Fruit fly (Drosophila melanogaster) whole organism, wandering third instar larva: ENCODE results near the gene CG8478.
A peak's percentile ranks its signal among the peaks of the same experiment; 100 is the strongest.

Experiments used
- Abd-B ChIP-seq: fragments of >200 bp; optimal IDR thresholded peaks from 2 replicates; lab custom pipeline; 2017; ENCODE audit warnings: missing biosample characterization, missing genetic modification characterization
- CG32264 ChIP-seq: fragments of 200-800 bp; sonication (Bioruptor generic); optimal IDR thresholded peaks from 2 replicates; lab custom pipeline; 2016; ENCODE audit warnings: missing biosample characterization, missing genetic modification characterization
- CG9705 ChIP-seq: fragments of 200-800 bp; sonication (Bioruptor generic); optimal IDR thresholded peaks from 2 replicates; lab custom pipeline; 2018; ENCODE audit warnings: missing biosample characterization, mild to moderate bottlenecking, missing genetic modification characterization
- CrebA ChIP-seq: fragments of 200-800 bp; sonication (Bioruptor generic); optimal IDR thresholded peaks from 2 replicates; lab custom pipeline; 2016; ENCODE audit warnings: missing biosample characterization, mild to moderate bottlenecking, missing genetic modification characterization, borderline replicate concordance
- Dfd ChIP-seq: fragments of >200 bp; optimal IDR thresholded peaks from 2 replicates; lab custom pipeline; 2017; ENCODE audit warnings: missing biosample characterization, missing genetic modification characterization
- Dif ChIP-seq: fragments of 200-275, 200-300 bp; sonication (Bioruptor generic); optimal IDR thresholded peaks from 2 replicates; lab custom pipeline; 2018; ENCODE audit warnings: missing biosample characterization, missing genetic modification characterization; ENCODE audit not compliant: partially characterized antibody
- GATAd ChIP-seq: sonication (Bioruptor generic); optimal IDR thresholded peaks from 2 replicates; lab custom pipeline; 2016; ENCODE audit warnings: missing biosample characterization, missing genetic modification characterization
- HLH106 ChIP-seq: fragments of 200-800 bp; optimal IDR thresholded peaks from 3 replicates; lab custom pipeline; 2019; ENCODE audit warnings: missing biosample characterization, mild to moderate bottlenecking, missing genetic modification characterization, moderate library complexity
- Hnf4 ChIP-seq: fragments of 200-800 bp; sonication (Bioruptor generic); optimal IDR thresholded peaks from 2 replicates; lab custom pipeline; 2016; ENCODE audit warnings: missing biosample characterization, mild to moderate bottlenecking, missing genetic modification characterization
- Hr78 ChIP-seq: fragments of >200 bp; optimal IDR thresholded peaks from 2 replicates; lab custom pipeline; 2017; ENCODE audit warnings: missing biosample characterization, missing genetic modification characterization
- Hr83 ChIP-seq: fragments of 200-300 bp; sonication (Bioruptor generic); optimal IDR thresholded peaks from 2 replicates; lab custom pipeline; 2016; ENCODE audit warnings: missing biosample characterization, mild to moderate bottlenecking, missing genetic modification characterization, moderate library complexity; ENCODE audit not compliant: poor library complexity, severe bottlenecking
- Jra ChIP-seq: sonication (Bioruptor generic); optimal IDR thresholded peaks from 2 replicates; lab custom pipeline; 2016; ENCODE audit warnings: missing biosample characterization, missing genetic modification characterization
- Mio ChIP-seq: sonication (Bioruptor generic); optimal IDR thresholded peaks from 2 replicates; lab custom pipeline; 2016; ENCODE audit warnings: missing biosample characterization, missing genetic modification characterization
- Myc ChIP-seq: fragments of >200 bp; optimal IDR thresholded peaks from 2 replicates; lab custom pipeline; 2017
- N ChIP-seq: fragments of >200 bp; optimal IDR thresholded peaks from 2 replicates; lab custom pipeline; 2018; ENCODE audit warnings: missing biosample characterization, missing external identifiers, missing genetic modification characterization
- OdsH ChIP-seq: fragments of 200-800 bp; sonication (Bioruptor generic); optimal IDR thresholded peaks from 2 replicates; lab custom pipeline; 2016; ENCODE audit warnings: missing biosample characterization, mild to moderate bottlenecking, missing genetic modification characterization
- Rel ChIP-seq, 2 experiments: fragments of 200-800 bp; sonication (Bioruptor generic) in 1 of 2; optimal IDR thresholded peaks; 2 replicates in 1 of 2; 3 replicates in 1 of 2; lab custom pipeline; 2016 to 2019; ENCODE audit warnings: mild to moderate bottlenecking in 2 of 2, missing biosample characterization in 2 of 2, missing genetic modification characterization in 2 of 2, moderate library complexity in 1 of 2
- Sp1 ChIP-seq: fragments of 200-800 bp; sonication (Bioruptor generic); optimal IDR thresholded peaks from 3 replicates; lab custom pipeline; 2019; ENCODE audit warnings: missing biosample characterization, mild to moderate bottlenecking, missing genetic modification characterization, moderate library complexity
- Vsx2 ChIP-seq: fragments of 200-300, 225-300 bp; sonication (Bioruptor generic); optimal IDR thresholded peaks from 2 replicates; lab custom pipeline; 2018; ENCODE audit warnings: missing biosample characterization, missing genetic modification characterization; ENCODE audit not compliant: partially characterized antibody
- br ChIP-seq: fragments of 200-800 bp; sonication (Bioruptor generic); optimal IDR thresholded peaks from 2 replicates; lab custom pipeline; 2016; ENCODE audit warnings: missing biosample characterization, missing genetic modification characterization
- brk ChIP-seq: fragments of 200-800 bp; sonication (Bioruptor generic); optimal IDR thresholded peaks from 2 replicates; lab custom pipeline; 2016; ENCODE audit warnings: missing biosample characterization, mild to moderate bottlenecking, missing genetic modification characterization
- dl ChIP-seq, 2 experiments: fragments of 175-275, 200-275 bp in 1 of 2; fragments of 200-275 bp in 1 of 2; sonication (Bioruptor generic); optimal IDR thresholded peaks; lab custom pipeline; 2018; ENCODE audit warnings: mild to moderate bottlenecking in 2 of 2, missing biosample characterization in 2 of 2, missing genetic modification characterization in 2 of 2, moderate library complexity in 2 of 2; ENCODE audit not compliant: partially characterized antibody in 2 of 2, insufficient read depth in 1 of 2
- dmrt93B ChIP-seq: fragments of 200-800 bp; sonication (Bioruptor generic); optimal IDR thresholded peaks from 2 replicates; lab custom pipeline; 2018; ENCODE audit warnings: missing biosample characterization, mild to moderate bottlenecking, missing genetic modification characterization
- dsf ChIP-seq: sonication (Bioruptor generic); optimal IDR thresholded peaks from 2 replicates; lab custom pipeline; 2016; ENCODE audit warnings: missing biosample characterization, missing genetic modification characterization, borderline replicate concordance
- ey ChIP-seq: fragments of 200-800 bp; sonication (Bioruptor generic); optimal IDR thresholded peaks from 2 replicates; lab custom pipeline; 2016; ENCODE audit warnings: missing biosample characterization, missing genetic modification characterization
- foxo ChIP-seq, 2 experiments: fragments of 200-800 bp; sonication (Bioruptor generic); optimal IDR thresholded peaks; 2 replicates in 1 of 2; 3 replicates in 1 of 2; lab custom pipeline; 2016 to 2017; ENCODE audit warnings: missing biosample characterization in 2 of 2, missing genetic modification characterization in 2 of 2
- fru ChIP-seq: fragments of 200-800 bp; sonication (Bioruptor generic); optimal IDR thresholded peaks from 3 replicates; lab custom pipeline; 2016; ENCODE audit warnings: missing biosample characterization, mild to moderate bottlenecking, missing genetic modification characterization
- h ChIP-seq: fragments of 200-800 bp; sonication (Bioruptor generic); optimal IDR thresholded peaks from 3 replicates; lab custom pipeline; 2016; ENCODE audit warnings: missing biosample characterization, mild to moderate bottlenecking, missing genetic modification characterization
- jim ChIP-seq: fragments of 175-275, 200-325 bp; sonication (Bioruptor generic); optimal IDR thresholded peaks from 2 replicates; lab custom pipeline; 2016; ENCODE audit warnings: missing biosample characterization, mild to moderate bottlenecking, missing genetic modification characterization
- lola ChIP-seq: fragments of >200 bp; optimal IDR thresholded peaks from 2 replicates; lab custom pipeline; 2017; ENCODE audit warnings: missing biosample characterization, missing genetic modification characterization
- pan ChIP-seq: fragments of >200 bp; optimal IDR thresholded peaks from 2 replicates; lab custom pipeline; 2017
- psq ChIP-seq: fragments of 200-800 bp; sonication (Bioruptor generic); optimal IDR thresholded peaks from 3 replicates; lab custom pipeline; 2017; ENCODE audit warnings: missing biosample characterization, mild to moderate bottlenecking, missing genetic modification characterization, moderate library complexity
- rgr ChIP-seq: fragments of 200-800 bp; sonication (Bioruptor generic); optimal IDR thresholded peaks from 3 replicates; lab custom pipeline; 2016; ENCODE audit warnings: missing biosample characterization, mild to moderate bottlenecking, missing genetic modification characterization
- sage ChIP-seq: fragments of 200-800 bp; sonication (Bioruptor generic); optimal IDR thresholded peaks from 2 replicates; lab custom pipeline; 2016; ENCODE audit warnings: missing biosample characterization, mild to moderate bottlenecking, missing genetic modification characterization
- sv ChIP-seq: fragments of 200-800 bp; sonication (Bioruptor generic); optimal IDR thresholded peaks from 3 replicates; lab custom pipeline; 2016; ENCODE audit warnings: missing biosample characterization, missing genetic modification characterization
- tai ChIP-seq: sonication (Bioruptor generic); optimal IDR thresholded peaks from 2 replicates; lab custom pipeline; 2016; ENCODE audit warnings: missing biosample characterization, missing genetic modification characterization
- usp ChIP-seq: fragments of >200 bp; optimal IDR thresholded peaks from 2 replicates; lab custom pipeline; 2017; ENCODE audit warnings: missing biosample characterization, missing genetic modification characterization
- woc ChIP-seq: sonication (Bioruptor generic); optimal IDR thresholded peaks from 2 replicates; lab custom pipeline; 2016; ENCODE audit warnings: missing biosample characterization, mild to moderate bottlenecking, missing genetic modification characterization

CG8478 gene

DNA sequence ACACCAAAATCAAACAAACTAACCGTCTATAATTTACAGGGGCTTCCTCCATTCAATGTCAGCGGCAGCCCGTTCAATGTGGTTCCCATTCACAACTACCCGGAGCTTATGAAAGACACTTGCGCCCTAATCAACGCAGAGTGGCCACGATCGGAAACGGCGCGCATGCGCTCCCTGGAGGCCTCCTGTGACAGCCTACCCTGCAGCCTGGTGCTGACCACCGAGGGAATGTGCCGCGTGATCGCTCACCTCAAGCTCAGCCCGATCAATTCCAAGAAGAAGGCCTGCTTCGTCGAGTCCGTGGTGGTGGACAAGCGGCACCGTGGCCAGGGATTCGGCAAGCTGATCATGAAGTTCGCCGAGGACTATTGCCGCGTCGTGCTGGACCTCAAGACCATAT is 5.4 kb downstream of the CG8478 start, which contains the start of gene MED6:
TSS of gene MED6 (minus strand) at position 101 of the 400 bp plus-strand sequence.
- TF ChIP-seq Myc (lab: Kevin White, UChicago) (no peak), CG9705 (GFP tag; lab: Kevin White, UChicago) (no peak), HLH106 (tag; lab: Kevin White, UChicago) (no peak), pan (lab: Kevin White, UChicago) (no peak), Abd-B (no peak), Hr83 (GFP tag; lab: Kevin White, UChicago) (no peak), rgr (GFP tag; lab: Kevin White, UChicago) (no peak), tai (no peak), psq (GFP tag; lab: Kevin White, UChicago) (no peak), Dif (GFP tag; lab: Kevin White, UChicago) (no peak), sv (no peak), ey (GFP tag; lab: Kevin White, UChicago) (no peak), foxo (GFP tag; optimal IDR thresholded peaks at IDR 0.05; lab: Kevin White, UChicago) (no peak), woc (GFP tag; lab: Kevin White, UChicago) (no peak), CrebA (GFP tag; lab: Kevin White, UChicago) (no peak), Dfd (GFP tag; lab: Kevin White, UChicago) (no peak)
- TF ChIP-seq, all 38 proteins: peak for 0

DNA sequence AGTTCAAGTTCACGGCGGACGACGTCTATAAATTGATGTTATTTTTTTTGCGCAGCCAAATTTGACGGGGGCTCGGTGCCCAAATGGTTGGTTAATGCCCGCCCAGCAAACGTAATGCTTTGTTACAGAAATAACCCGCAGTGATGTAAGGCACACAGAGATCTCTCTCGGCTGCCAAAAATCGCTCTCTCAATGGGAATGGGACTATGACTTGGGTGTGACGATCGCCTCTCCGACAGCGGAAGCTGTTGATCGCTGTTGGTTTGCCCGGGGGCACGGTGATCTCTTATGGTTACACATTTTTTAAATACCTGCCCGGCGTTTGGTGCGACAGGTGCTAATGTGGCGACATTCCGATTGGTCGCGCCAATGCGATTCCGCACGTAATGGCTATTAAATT is 6.7 kb downstream of the CG8478 start:
- TF ChIP-seq CG9705 (GFP tag; lab: Kevin White, UChicago) (no peak), N (GFP tag; lab: Kevin White, UChicago) (no peak), OdsH (GFP tag; lab: Kevin White, UChicago) (no peak), usp (GFP tag; lab: Kevin White, UChicago) (no peak), brk (GFP tag; lab: Kevin White, UChicago) (no peak), Mio (no peak), HLH106 (tag; lab: Kevin White, UChicago) (no peak), h (GFP tag; lab: Kevin White, UChicago) (no peak), dmrt93B (GFP tag; lab: Kevin White, UChicago) (no peak), Hr83 (GFP tag; lab: Kevin White, UChicago) (no peak), Dif (GFP tag; lab: Kevin White, UChicago) (no peak), Myc (lab: Kevin White, UChicago) (no peak), Vsx2 (GFP tag; lab: Kevin White, UChicago) (no peak), rgr (GFP tag; lab: Kevin White, UChicago) (no peak), Abd-B (no peak), GATAd (GFP tag; lab: Kevin White, UChicago) (no peak)
- TF ChIP-seq, all 38 proteins: peak for 0

DNA sequence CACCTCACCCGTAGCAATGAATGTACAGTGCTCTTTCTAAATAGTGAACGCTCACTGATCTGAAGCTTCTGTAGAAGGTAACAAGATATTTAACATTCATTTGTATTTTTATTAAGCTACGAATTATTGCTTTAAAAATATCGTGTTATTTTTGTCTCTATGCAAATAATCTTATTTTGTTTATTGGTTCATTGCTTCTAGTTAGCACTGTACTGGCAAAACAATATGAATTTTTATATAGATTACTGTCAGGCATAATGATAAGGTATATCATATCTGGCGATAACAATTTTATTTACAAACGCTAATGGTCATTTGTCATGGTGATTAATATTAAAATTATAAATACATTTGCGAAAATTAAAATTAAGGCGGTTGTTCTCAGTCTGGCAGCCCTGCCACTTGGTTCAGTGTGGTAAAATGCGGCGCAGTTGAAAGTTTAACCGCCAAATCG is 8.1 kb downstream of the CG8478 start, which contains the start of gene CG9471:
TSS of gene CG9471 (minus strand) at position 24 of the 454 bp plus-strand sequence.
- TF ChIP-seq CG32264 (GFP tag; lab: Kevin White, UChicago) (peak; percentile 92), br (GFP tag; lab: Kevin White, UChicago) (peak; percentile 97), Dif (GFP tag; lab: Kevin White, UChicago) (no peak), dsf (peak; percentile 87), OdsH (GFP tag; lab: Kevin White, UChicago) (peak; percentile 98), h (GFP tag; lab: Kevin White, UChicago) (peak; percentile 99), Hr83 (GFP tag; lab: Kevin White, UChicago) (peak; percentile 41), usp (GFP tag; lab: Kevin White, UChicago) (no peak), psq (GFP tag; lab: Kevin White, UChicago) (peak; percentile 94), ey (GFP tag; lab: Kevin White, UChicago) (peak; percentile 98), Mio (peak; percentile 73), Dfd (GFP tag; lab: Kevin White, UChicago) (no peak), CrebA (GFP tag; lab: Kevin White, UChicago) (no peak), Myc (lab: Kevin White, UChicago) (no peak), Sp1 (GFP tag; lab: Kevin White, UChicago) (peak; percentile 96), Rel (GFP tag; optimal IDR thresholded peaks at IDR 0.05; lab: Kevin White, UChicago) (peak; percentile 89), Rel (tag; optimal IDR thresholded peaks at IDR 0.05; lab: Kevin White, UChicago) (peak; percentile 87), foxo (GFP tag; optimal IDR thresholded peaks at IDR 0.05; lab: Kevin White, UChicago) (peak; percentile 53 to 99), Vsx2 (GFP tag; lab: Kevin White, UChicago) (no peak), dl (GFP tag; optimal IDR thresholded peaks at IDR 0.05; lab: Kevin White, UChicago; ENCODE audit: insufficient read depth in 1 of 2, partially characterized antibody in 2 of 2) (no peak), Hnf4 (peak; percentile 98), HLH106 (tag; lab: Kevin White, UChicago) (peak; percentile 95), fru (peak; percentile 98), Abd-B (no peak), Jra (peak; percentile 97), tai (no peak), N (GFP tag; lab: Kevin White, UChicago) (no peak), brk (GFP tag; lab: Kevin White, UChicago) (no peak), dmrt93B (GFP tag; lab: Kevin White, UChicago) (peak; percentile 82), sage (peak; percentile 95), woc (GFP tag; lab: Kevin White, UChicago) (peak; percentile 97), jim (GFP tag; lab: Kevin White, UChicago) (peak; percentile 5), GATAd (GFP tag; lab: Kevin White, UChicago) (peak; percentile 86), Hr78 (GFP tag; lab: Kevin White, UChicago) (no peak), lola (GFP tag; lab: Kevin White, UChicago) (no peak), pan (lab: Kevin White, UChicago) (no peak), rgr (GFP tag; lab: Kevin White, UChicago) (peak; percentile 99), sv (peak; percentile 91), CG9705 (GFP tag; lab: Kevin White, UChicago) (peak; percentile 88)
- TF ChIP-seq, all 38 proteins: peak for 24
